Fruit fly (Drosophila melanogaster) whole organism, adult: ENCODE measurements around the gene mfas.

ENCODE experiments used
- CG11617 ChIP-seq: fragments of 200-800 bp; sonication (Bioruptor generic); optimal IDR thresholded peaks from 2 replicates; lab custom pipeline; 2017; ENCODE audit warnings: mild to moderate bottlenecking, missing biosample characterization, missing genetic modification reagents, missing genetic modification characterization
- CG12768 ChIP-seq: fragments of 200-800 bp; sonication (Bioruptor generic); optimal IDR thresholded peaks from 2 replicates; lab custom pipeline; 2017; ENCODE audit warnings: missing biosample characterization, missing genetic modification characterization, mild to moderate bottlenecking, moderate library complexity, missing genetic modification reagents
- CG14711 ChIP-seq: fragments of 200-800 bp; sonication (Bioruptor generic); optimal IDR thresholded peaks from 2 replicates; lab custom pipeline; 2018; ENCODE audit warnings: missing biosample characterization, mild to moderate bottlenecking, missing genetic modification characterization, moderate library complexity
- CG1620 ChIP-seq: fragments of 200-800 bp; sonication (Bioruptor generic); optimal IDR thresholded peaks from 2 replicates; lab custom pipeline; 2016; ENCODE audit warnings: missing biosample characterization, missing genetic modification characterization
- CG7101 ChIP-seq: fragments of 200-800 bp; sonication (Bioruptor generic); optimal IDR thresholded peaks from 2 replicates; lab custom pipeline; 2018; ENCODE audit warnings: missing biosample characterization, mild to moderate bottlenecking, missing genetic modification characterization, moderate library complexity
- Clk ChIP-seq: fragments of 200-800 bp; sonication (Bioruptor generic); optimal IDR thresholded peaks from 2 replicates; lab custom pipeline; 2017; ENCODE audit warnings: missing biosample characterization, missing genetic modification characterization
- Crg-1 ChIP-seq: fragments of 200-800 bp; sonication (Bioruptor generic); optimal IDR thresholded peaks from 2 replicates; lab custom pipeline; 2016; ENCODE audit warnings: missing biosample characterization, missing genetic modification characterization
- Mnt ChIP-seq: fragments of 200-800 bp; sonication (Bioruptor generic); optimal IDR thresholded peaks from 2 replicates; lab custom pipeline; 2016; ENCODE audit warnings: missing biosample characterization, mild to moderate bottlenecking, missing genetic modification characterization
- bab1 ChIP-seq: fragments of 200-800 bp; sonication (Bioruptor generic); optimal IDR thresholded peaks from 3 replicates; lab custom pipeline; 2019; ENCODE audit warnings: missing biosample characterization, mild to moderate bottlenecking, missing genetic modification characterization, moderate library complexity
- cic ChIP-seq: fragments of 200-800 bp; sonication (Bioruptor generic); optimal IDR thresholded peaks from 2 replicates; lab custom pipeline; 2017; ENCODE audit warnings: missing biosample characterization, mild to moderate bottlenecking, missing genetic modification characterization, moderate library complexity
- cnc ChIP-seq, 2 experiments: fragments of >200 bp; optimal IDR thresholded peaks; 2 replicates each; lab custom pipeline; 2017
- ovo ChIP-seq: fragments of 200-800 bp; sonication (Bioruptor generic); optimal IDR thresholded peaks from 2 replicates; lab custom pipeline; 2016; ENCODE audit warnings: missing biosample characterization, missing genetic modification characterization
- pad ChIP-seq: fragments of 200-800 bp; sonication (Bioruptor generic); optimal IDR thresholded peaks from 3 replicates; lab custom pipeline; 2017; ENCODE audit warnings: missing biosample characterization, missing genetic modification characterization, mild to moderate bottlenecking, moderate library complexity, missing genetic modification reagents
- toe ChIP-seq: fragments of 200-800 bp; sonication (Bioruptor generic); optimal IDR thresholded peaks from 2 replicates; lab custom pipeline; 2016; ENCODE audit warnings: missing biosample characterization, missing genetic modification characterization

dm6 chr3R:11979879-11980571, 13.1 kb downstream of the mfas start, which contains the start of gene CG18547:
- TF ChIP-seq CG14711 (peak; percentile 25), toe (GFP tag; lab: Kevin White, UChicago) (no peak), CG11617 (no peak), Crg-1 (no peak), CG7101 (tag; lab: Kevin White, UChicago) (no peak), cic (GFP tag; lab: Kevin White, UChicago) (no peak), pad (GFP tag; lab: Kevin White, UChicago) (no peak), ovo (GFP tag; lab: Kevin White, UChicago) (no peak), Mnt (no peak), cnc (optimal IDR thresholded peaks at IDR 0.05; lab: Kevin White, UChicago) (no peak), bab1 (GFP tag; lab: Kevin White, UChicago) (no peak), CG1620 (GFP tag; lab: Kevin White, UChicago) (no peak), Clk (GFP tag; lab: Kevin White, UChicago) (no peak), CG12768 (no peak)
